Worm (Caenorhabditis elegans) whole organism, young adult: ENCODE results near the gene pak-1.

ENCODE experiments used
- B0035.1 ChIP-seq: sonication (generic microtip); optimal IDR thresholded peaks from 2 replicates; lab custom pipeline; 2016; ENCODE audit warnings: missing genetic modification characterization, mild to moderate bottlenecking, missing compliant biosample characterization, missing genotype, missing genetic modification reagents
- B0261.1 ChIP-seq: sonication (generic microtip); optimal IDR thresholded peaks from 2 replicates; lab custom pipeline; 2016; ENCODE audit warnings: mild to moderate bottlenecking, missing genetic modification characterization, moderate library complexity, missing compliant biosample characterization
- F23B12.7 ChIP-seq: sonication (generic microtip); optimal IDR thresholded peaks from 2 replicates; lab custom pipeline; 2017; ENCODE audit warnings: missing genetic modification characterization, mild to moderate bottlenecking, missing compliant biosample characterization, antibody characterized with exemption, moderate library complexity; ENCODE audit not compliant: insufficient read depth
- F33H1.4 ChIP-seq: fragments of 200-800 bp; sonication (Bioruptor generic); IDR thresholded peaks from 2 replicates; pipeline ENCODE4 v1.3.6; 2022; ENCODE audit warnings: missing genetic modification reagents, missing genetic modification characterization, missing compliant biosample characterization
- F49E8.2 ChIP-seq: sonication (generic microtip); optimal IDR thresholded peaks from 3 replicates; lab custom pipeline; 2017; ENCODE audit warnings: missing genetic modification characterization, mild to moderate bottlenecking, missing compliant biosample characterization, antibody characterized with exemption, moderate library complexity; ENCODE audit not compliant: insufficient read depth
- F52B5.7 ChIP-seq: sonication (generic microtip); optimal IDR thresholded peaks from 2 replicates; lab custom pipeline; 2016; ENCODE audit warnings: mild to moderate bottlenecking, missing genetic modification characterization, missing compliant biosample characterization
- K12H6.12 ChIP-seq: fragments of 200-800 bp; sonication (Bioruptor generic); optimal IDR thresholded peaks from 2 replicates; lab custom pipeline; 2018; ENCODE audit warnings: mild to moderate bottlenecking, missing genetic modification characterization, missing compliant biosample characterization
- Y53F4B.3 ChIP-seq: fragments of 200-800 bp; sonication (Bioruptor generic); IDR thresholded peaks from 2 replicates; pipeline ENCODE4 v1.3.6; 2022; ENCODE audit warnings: missing genetic modification reagents, missing genetic modification characterization, missing compliant biosample characterization
- Y53G8AR.9 ChIP-seq: fragments of 200-800 bp; sonication (Bioruptor generic); conservative IDR thresholded peaks from 2 replicates; pipeline ENCODE4 v1.3.6; 2022; ENCODE audit warnings: missing genetic modification reagents, missing genetic modification characterization, missing compliant biosample characterization
- Y67H2A.10 ChIP-seq: fragments of 200-800 bp; sonication (Bioruptor generic); conservative IDR thresholded peaks from 2 replicates; pipeline ENCODE4 v1.3.6; 2022; ENCODE audit warnings: missing genetic modification reagents, missing genetic modification characterization, missing compliant biosample characterization
- aptf-2 ChIP-seq: fragments of 200-800 bp; sonication (Bioruptor generic); conservative IDR thresholded peaks from 2 replicates; pipeline ENCODE4 v1.3.6; 2022; ENCODE audit warnings: missing genetic modification reagents, missing genetic modification characterization, missing compliant biosample characterization
- bed-1 ChIP-seq: fragments of 200-800 bp; sonication (Bioruptor generic); IDR thresholded peaks from 2 replicates; pipeline ENCODE4 v1.3.6; 2022; ENCODE audit warnings: missing genetic modification reagents, missing genetic modification characterization, missing compliant biosample characterization
- bed-2 ChIP-seq: fragments of 200-800 bp; sonication (Bioruptor generic); IDR thresholded peaks from 2 replicates; pipeline ENCODE4 v1.3.6; 2022; ENCODE audit warnings: missing genetic modification reagents, missing genetic modification characterization, missing compliant biosample characterization
- cebp-2 ChIP-seq: fragments of 200-800 bp; sonication (Bioruptor generic); IDR thresholded peaks from 2 replicates; pipeline ENCODE4 v1.3.6; 2022; ENCODE audit warnings: missing genetic modification characterization, missing compliant biosample characterization
- ceh-79 ChIP-seq: sonication (generic microtip); optimal IDR thresholded peaks from 2 replicates; lab custom pipeline; 2017; ENCODE audit warnings: mild to moderate bottlenecking, missing genetic modification characterization, missing compliant biosample characterization
- chd-7 ChIP-seq: sonication (generic microtip); optimal IDR thresholded peaks from 2 replicates; lab custom pipeline; 2016; ENCODE audit warnings: mild to moderate bottlenecking, missing genetic modification characterization, moderate library complexity, missing compliant biosample characterization
- die-1 ChIP-seq: sonication (generic microtip); optimal IDR thresholded peaks from 2 replicates; lab custom pipeline; 2016; ENCODE audit warnings: missing genotype, mild to moderate bottlenecking, missing genetic modification characterization, missing compliant biosample characterization
- dox-1 ChIP-seq: fragments of 200-800 bp; sonication (Bioruptor generic); IDR thresholded peaks from 2 replicates; pipeline ENCODE4 v1.3.6; 2022; ENCODE audit warnings: missing genetic modification reagents, missing genetic modification characterization, missing compliant biosample characterization
- dpff-1 ChIP-seq: sonication (generic microtip); optimal IDR thresholded peaks from 2 replicates; lab custom pipeline; 2017; ENCODE audit warnings: mild to moderate bottlenecking, missing genetic modification characterization, missing compliant biosample characterization
- fkh-3 ChIP-seq: sonication (generic microtip); optimal IDR thresholded peaks from 2 replicates; lab custom pipeline; 2016; ENCODE audit warnings: mild to moderate bottlenecking, missing genetic modification characterization, missing compliant biosample characterization
- gei-17 ChIP-seq: fragments of 200-800 bp; sonication (Bioruptor generic); optimal IDR thresholded peaks from 2 replicates; lab custom pipeline; 2018; ENCODE audit warnings: mild to moderate bottlenecking, missing genetic modification characterization, missing compliant biosample characterization
- hlh-12 ChIP-seq: sonication (generic microtip); optimal IDR thresholded peaks from 2 replicates; lab custom pipeline; 2016; ENCODE audit warnings: missing genetic modification characterization, missing compliant biosample characterization
- hmg-1.2 ChIP-seq: fragments of 200-800 bp; sonication (Bioruptor generic); IDR thresholded peaks from 2 replicates; pipeline ENCODE4 v1.3.6; 2022; ENCODE audit warnings: missing genetic modification reagents, missing genetic modification characterization, missing compliant biosample characterization
- hmg-20 ChIP-seq: fragments of 200-800 bp; sonication (Bioruptor generic); IDR thresholded peaks from 2 replicates; pipeline ENCODE4 v1.3.6; 2022; ENCODE audit warnings: missing genetic modification reagents, missing genetic modification characterization, missing compliant biosample characterization
- lag-1 ChIP-seq: fragments of 200-800 bp; sonication (Bioruptor generic); IDR thresholded peaks from 2 replicates; pipeline ENCODE4 v1.3.6; 2022; ENCODE audit warnings: missing genetic modification reagents, missing genetic modification characterization, missing compliant biosample characterization
- lin-40 ChIP-seq: sonication (generic microtip); optimal IDR thresholded peaks from 2 replicates; lab custom pipeline; 2016; ENCODE audit warnings: missing genetic modification characterization, mild to moderate bottlenecking, missing compliant biosample characterization, missing genotype, missing genetic modification reagents
- lir-1 ChIP-seq: fragments of 200-800 bp; sonication (Bioruptor generic); conservative IDR thresholded peaks from 2 replicates; pipeline ENCODE4 v1.3.6; 2022; ENCODE audit warnings: missing genetic modification reagents, missing genetic modification characterization, missing compliant biosample characterization
- madf-10 ChIP-seq: sonication (generic microtip); optimal IDR thresholded peaks from 2 replicates; lab custom pipeline; 2016; ENCODE audit warnings: mild to moderate bottlenecking, missing genetic modification characterization, missing compliant biosample characterization
- madf-3 ChIP-seq: fragments of 200-800 bp; sonication (Bioruptor generic); IDR thresholded peaks from 2 replicates; pipeline ENCODE4 v1.3.6; 2022; ENCODE audit warnings: missing genetic modification reagents, missing genetic modification characterization, missing compliant biosample characterization
- madf-6 ChIP-seq: fragments of 200-800 bp; sonication (Bioruptor generic); IDR thresholded peaks from 2 replicates; pipeline ENCODE4 v1.3.6; 2022; ENCODE audit warnings: missing genetic modification reagents, missing genetic modification characterization, missing compliant biosample characterization
- madf-8 ChIP-seq: fragments of 200-800 bp; sonication (Bioruptor generic); conservative IDR thresholded peaks from 2 replicates; pipeline ENCODE4 v1.3.6; 2022; ENCODE audit warnings: missing genetic modification reagents, missing genetic modification characterization, missing compliant biosample characterization
- mcd-1 ChIP-seq: fragments of 200-800 bp; sonication (Bioruptor generic); IDR thresholded peaks from 2 replicates; pipeline ENCODE4 v1.3.6; 2022; ENCODE audit warnings: missing genetic modification reagents, missing genetic modification characterization, missing compliant biosample characterization
- mel-28 ChIP-seq: sonication (generic microtip); optimal IDR thresholded peaks from 2 replicates; lab custom pipeline; 2016; ENCODE audit warnings: borderline replicate concordance, mild to moderate bottlenecking, missing genetic modification characterization, missing compliant biosample characterization
- mes-4 ChIP-seq: sonication (generic microtip); optimal IDR thresholded peaks from 2 replicates; lab custom pipeline; 2016; ENCODE audit warnings: missing genotype, missing genetic modification characterization, missing compliant biosample characterization
- nhr-27 ChIP-seq: fragments of 200-800 bp; sonication (Bioruptor generic); optimal IDR thresholded peaks from 2 replicates; lab custom pipeline; 2018; ENCODE audit warnings: mild to moderate bottlenecking, missing genetic modification characterization, moderate library complexity, missing compliant biosample characterization
- repo-1 ChIP-seq: sonication (generic microtip); optimal IDR thresholded peaks from 2 replicates; lab custom pipeline; 2017; ENCODE audit warnings: mild to moderate bottlenecking, missing genetic modification characterization, missing compliant biosample characterization
- snpc-1.1 ChIP-seq: sonication (generic microtip); optimal IDR thresholded peaks from 2 replicates; lab custom pipeline; 2017; ENCODE audit warnings: missing genetic modification characterization, mild to moderate bottlenecking, missing compliant biosample characterization, antibody characterized with exemption, moderate library complexity, missing genotype, missing genetic modification reagents; ENCODE audit not compliant: insufficient read depth
- sptf-2 ChIP-seq: fragments of 200-800 bp; sonication (Bioruptor generic); optimal IDR thresholded peaks from 2 replicates; lab custom pipeline; 2018; ENCODE audit warnings: mild to moderate bottlenecking, missing genetic modification characterization, missing compliant biosample characterization
- tbp1 ChIP-seq: fragments of 200-800 bp; sonication (Bioruptor generic); optimal IDR thresholded peaks from 2 replicates; lab custom pipeline; 2018; ENCODE audit warnings: mild to moderate bottlenecking, missing genetic modification characterization, missing compliant biosample characterization
- unc-62 ChIP-seq: fragments of 150-350 bp; optimal IDR thresholded peaks from 2 replicates; lab custom pipeline; 2014; ENCODE audit warnings: missing biosample characterization, missing genetic modification reagents, missing genetic modification characterization
- zfh-2 ChIP-seq: fragments of 200-800 bp; sonication (Bioruptor generic); conservative IDR thresholded peaks from 2 replicates; pipeline ENCODE4 v1.3.6; 2022; ENCODE audit warnings: missing genetic modification reagents, missing genetic modification characterization, missing compliant biosample characterization
- ztf-3 ChIP-seq: fragments of 200-800 bp; sonication (Bioruptor generic); optimal IDR thresholded peaks from 2 replicates; lab custom pipeline; 2018; ENCODE audit warnings: mild to moderate bottlenecking, missing genetic modification characterization, missing compliant biosample characterization
- ztf-6 ChIP-seq: fragments of 200-800 bp; sonication (Bioruptor generic); IDR thresholded peaks from 2 replicates; pipeline ENCODE4 v1.3.6; 2022; ENCODE audit warnings: missing genetic modification reagents, missing genetic modification characterization, missing compliant biosample characterization

pak-1 gene

DNA sequence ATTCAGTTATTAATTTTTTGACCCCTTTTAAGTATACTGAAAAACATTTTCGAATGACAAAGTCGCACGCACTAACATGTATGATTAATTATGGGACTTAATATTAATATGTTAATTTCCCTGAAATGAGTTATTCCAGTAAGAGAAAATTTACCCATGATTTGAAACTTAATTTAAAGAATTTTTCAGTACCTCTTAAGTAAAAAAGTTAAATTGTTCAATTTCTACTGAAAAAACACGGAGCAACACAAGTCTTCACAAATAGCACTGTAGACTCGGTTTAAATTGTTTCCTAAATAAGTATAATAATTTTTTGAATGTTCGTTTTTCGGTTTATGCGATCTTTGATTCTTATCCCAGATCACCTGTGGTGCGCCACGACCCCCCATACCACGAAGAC, 45.9 kb downstream of the pak-1 start:
- TF ChIP-seq zfh-2 (GFP tag; lab: Robert Waterston, UW) (no peak), madf-8 (GFP tag; lab: Robert Waterston, UW) (no peak), repo-1 (no peak), F23B12.7 (tag; lab: Kevin White, UChicago) (no peak), mel-28 (no peak), madf-10 (no peak), bed-1 (no peak), cebp-2 (GFP tag; lab: Robert Waterston, UW) (no peak), snpc-1.1 (tag; lab: Kevin White, UChicago) (no peak), chd-7 (tag; lab: Kevin White, UChicago) (no peak), dpff-1 (no peak), Y53F4B.3 (GFP tag; lab: Robert Waterston, UW) (no peak), F49E8.2 (no peak), fkh-3 (tag; lab: Kevin White, UChicago) (no peak)

DNA sequence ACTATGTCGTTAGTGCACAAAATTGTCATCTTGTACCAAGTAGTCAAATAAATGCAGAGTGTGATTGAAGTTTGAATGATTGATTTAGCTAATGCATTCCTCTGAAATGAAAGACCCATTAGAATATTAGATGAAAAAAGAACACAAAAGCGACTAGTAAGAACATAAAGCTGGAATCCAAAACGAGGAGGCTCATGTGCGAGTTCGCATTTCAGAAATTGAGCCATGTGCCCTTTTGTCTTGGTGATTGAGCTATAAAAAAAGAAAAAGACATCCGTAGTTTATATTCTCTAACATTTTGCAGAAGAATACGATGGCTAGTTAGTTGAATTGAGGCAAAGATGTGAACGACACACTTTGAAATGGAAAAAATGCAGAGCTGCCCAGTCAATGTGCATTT, 47.0 kb downstream of the pak-1 start, which contains the start of gene F22F4.4:
TSS of gene F22F4.4 (minus strand) at position 101 of the 400 bp plus-strand sequence.
- TF ChIP-seq lag-1 (GFP tag; lab: Robert Waterston, UW) (no peak), die-1 (tag; lab: Kevin White, UChicago) (no peak), madf-10 (no peak), B0035.1 (tag; lab: Kevin White, UChicago) (no peak), madf-6 (GFP tag; lab: Robert Waterston, UW) (no peak), lin-40 (tag; lab: Kevin White, UChicago) (no peak), nhr-27 (tag; lab: Kevin White, UChicago) (no peak), dox-1 (GFP tag; lab: Robert Waterston, UW) (no peak), repo-1 (no peak)

DNA sequence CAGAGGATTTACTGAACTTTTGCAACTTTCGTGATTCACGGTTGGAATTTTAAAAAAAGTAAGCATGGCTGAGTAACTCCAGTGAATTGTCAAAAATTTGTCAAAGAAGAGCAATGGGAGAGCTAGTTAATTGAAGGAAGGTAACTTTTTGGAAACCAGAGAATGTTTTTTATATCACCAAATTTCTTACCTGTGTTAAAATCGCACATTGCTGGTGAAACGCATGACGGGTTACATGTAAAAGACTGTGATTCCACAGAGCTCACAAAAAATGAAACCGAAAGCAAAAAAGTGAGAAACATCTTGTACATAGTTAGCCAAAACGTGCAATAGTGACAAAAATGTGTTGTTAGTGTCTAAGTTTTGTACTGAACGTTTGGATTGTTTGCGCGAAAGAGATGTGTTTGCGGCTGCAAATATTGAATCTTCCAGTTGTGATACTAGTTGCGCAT, 49.3 kb downstream of the pak-1 start, which contains the start of gene F22F4.9:
TSS of gene F22F4.9 (minus strand) at position 402 of the 452 bp plus-strand sequence.
- TF ChIP-seq K12H6.12 (tag; lab: Kevin White, UChicago), result no peak
- TF ChIP-seq, all 124 proteins: peak for 0

DNA sequence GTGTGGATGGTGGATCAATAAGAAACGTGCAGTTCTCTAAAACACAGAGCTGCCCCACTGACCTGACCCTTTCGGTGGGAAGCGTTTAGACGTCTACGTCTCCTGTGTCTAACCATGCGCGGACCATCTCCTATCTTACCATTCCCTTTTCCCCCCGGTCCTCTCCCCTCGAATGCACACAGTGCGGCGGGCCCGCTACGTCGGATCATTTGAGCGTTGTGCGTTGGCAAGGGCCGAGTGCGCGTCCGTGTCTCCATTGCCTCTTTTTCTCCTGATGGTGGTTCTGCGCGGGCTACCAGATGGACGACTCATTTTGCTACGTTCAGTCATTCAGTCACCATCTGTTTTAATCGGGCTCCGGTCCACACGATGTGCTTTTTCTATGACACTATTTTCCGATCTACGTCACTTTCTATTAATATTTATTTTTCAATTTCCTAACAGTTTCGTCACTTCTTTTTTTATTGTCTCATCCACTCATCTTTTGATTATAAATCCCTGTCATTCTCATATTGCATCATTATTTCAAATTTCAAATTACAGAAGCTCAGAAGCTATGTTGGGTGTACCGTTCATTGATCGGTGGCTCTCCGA, 52.7 kb downstream of the pak-1 start, which contains the start of gene inx-3:
TSS of gene inx-3 (plus strand) at position 544 of the 594 bp plus-strand sequence.
- TF ChIP-seq F33H1.4 (GFP tag; lab: Robert Waterston, UW) (no peak), hmg-20 (GFP tag; lab: Robert Waterston, UW) (no peak), Y67H2A.10 (no peak), hlh-12 (tag; lab: Kevin White, UChicago) (no peak), madf-8 (GFP tag; lab: Robert Waterston, UW) (no peak), ceh-79 (tag; lab: Kevin White, UChicago) (no peak), lir-1 (GFP tag; lab: Robert Waterston, UW) (no peak), aptf-2 (peak; percentile 48), ztf-6 (GFP tag; lab: Robert Waterston, UW) (no peak), bed-2 (GFP tag; lab: Robert Waterston, UW) (0 out of 2 replicates have a peak, but pooled peaks have one; percentile 19), cebp-2 (GFP tag; lab: Robert Waterston, UW) (no peak), madf-6 (GFP tag; lab: Robert Waterston, UW) (peak; percentile 32; the same call in 1 of the 2 replicates), Y53G8AR.9 (no peak), zfh-2 (GFP tag; lab: Robert Waterston, UW) (peak; percentile 88), ztf-3 (no peak), mes-4 (tag; lab: Kevin White, UChicago) (no peak), sptf-2 (GFP tag; lab: Kevin White, UChicago) (no peak), F52B5.7 (tag; lab: Kevin White, UChicago) (no peak), hmg-1.2 (GFP tag; lab: Robert Waterston, UW) (peak; percentile 33; the same call in 1 of the 2 replicates), unc-62 (GFP tag; lab: Kevin White, UChicago) (no peak), snpc-1.1 (tag; lab: Kevin White, UChicago) (no peak), B0261.1 (tag; lab: Kevin White, UChicago) (no peak), tbp1 (GFP tag; lab: Kevin White, UChicago) (no peak), madf-3 (GFP tag; lab: Robert Waterston, UW) (no peak), mcd-1 (no peak), gei-17 (GFP tag; lab: Kevin White, UChicago) (no peak)
